Worm (Caenorhabditis elegans) whole organism, young adult: Measurements from ENCODE around the gene aak-2.

ENCODE experiments used
- attf-3 ChIP-seq: fragments of 200-800 bp; sonication (Bioruptor generic); conservative IDR thresholded peaks from 2 replicates; pipeline ENCODE4 v1.3.6; 2022; ENCODE audit warnings: missing genetic modification reagents, missing genetic modification characterization, missing compliant biosample characterization
- ceh-40 ChIP-seq: fragments of 200-800 bp; sonication (Bioruptor generic); IDR thresholded peaks from 2 replicates; pipeline ENCODE4 v1.3.6; 2022; ENCODE audit warnings: missing genetic modification characterization, missing compliant biosample characterization
- him-1 ChIP-seq: sonication (generic microtip); optimal IDR thresholded peaks from 2 replicates; lab custom pipeline; 2016; ENCODE audit warnings: missing genotype, missing genetic modification reagents, missing genetic modification characterization, missing compliant biosample characterization
- tbp1 ChIP-seq: fragments of 200-800 bp; sonication (Bioruptor generic); optimal IDR thresholded peaks from 2 replicates; lab custom pipeline; 2018; ENCODE audit warnings: mild to moderate bottlenecking, missing genetic modification characterization, missing compliant biosample characterization
- ztf-26 ChIP-seq: sonication (generic microtip); optimal IDR thresholded peaks from 2 replicates; lab custom pipeline; 2017; ENCODE audit warnings: missing genetic modification characterization, missing compliant biosample characterization

DNA sequence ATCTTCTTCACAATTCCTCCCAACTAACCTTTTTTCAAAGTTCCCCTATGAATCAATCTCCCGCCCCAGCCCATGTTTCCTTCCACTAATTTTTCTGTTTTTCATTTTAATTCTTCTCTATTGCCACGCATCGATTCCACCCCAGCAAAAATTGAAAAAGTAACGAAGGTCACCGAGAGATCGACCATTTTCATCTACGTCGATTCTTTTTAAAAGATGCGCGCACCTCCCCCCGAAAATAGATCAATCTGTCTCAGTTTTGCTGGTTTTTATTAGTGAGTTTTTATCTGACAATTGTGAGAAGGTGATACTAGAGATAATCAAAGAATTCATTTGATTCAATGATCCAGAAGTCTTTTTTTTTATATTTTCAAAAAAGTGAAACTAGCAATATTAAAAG is 11.8 kb upstream of the aak-2 start:
- TF ChIP-seq ceh-40 (GFP tag; lab: Robert Waterston, UW) (no peak), him-1 (tag; lab: Kevin White, UChicago) (no peak), attf-3 (GFP tag; lab: Robert Waterston, UW) (no peak), ztf-26 (tag; lab: Kevin White, UChicago) (no peak), tbp1 (GFP tag; lab: Kevin White, UChicago) (no peak)
